Fruit fly (Drosophila melanogaster): ENCODE measurements around the gene CG34305.

DNA sequence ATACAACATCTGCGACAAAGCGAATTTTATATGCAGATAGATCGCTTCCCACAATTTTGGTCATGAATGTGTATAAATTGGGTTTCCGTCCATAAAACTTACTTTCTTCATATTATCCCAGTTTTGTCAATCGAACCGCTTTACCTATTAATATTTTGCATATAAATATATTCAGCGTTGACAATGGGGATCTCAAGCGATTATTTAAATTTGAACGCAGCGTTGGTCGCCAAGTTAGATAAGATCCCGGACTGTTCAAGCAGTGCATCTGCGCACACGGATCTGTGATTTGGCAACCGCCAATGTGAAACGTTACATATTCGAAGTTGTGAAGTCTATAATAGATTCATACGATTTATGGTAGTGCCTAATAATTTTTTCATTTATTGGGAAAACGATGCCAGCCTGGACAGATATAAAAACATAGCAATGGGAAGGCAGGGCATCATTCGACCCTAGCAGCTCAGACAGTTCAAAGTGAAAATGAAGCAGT is 3.7 kb upstream of the CG34305 start, which contains the start of gene TwdlF:
- no peak for TF ChIP-seq Clk (GFP tag; optimal IDR thresholded peaks at IDR 0.05)
- no peak for TF ChIP-seq kay (GFP tag; ENCODE audit: borderline replicate concordance)
- TF ChIP-seq Hr96 (GFP tag; optimal IDR thresholded peaks at IDR 0.05) = no peak

Measured in whole organism, adult.